Worm (Caenorhabditis elegans) whole organism, L1 larva: Measurements from ENCODE around the gene C37H5.13.

Source experiments
- C04F5.9 ChIP-seq: sonication (generic microtip); optimal IDR thresholded peaks from 2 replicates; lab custom pipeline; 2016; ENCODE audit warnings: missing genetic modification characterization, missing compliant biosample characterization
- C16A3.4 ChIP-seq: fragments of 150-350 bp; optimal IDR thresholded peaks from 2 replicates; lab custom pipeline; 2014; ENCODE audit warnings: missing biosample characterization, missing genetic modification characterization
- F16B12.6 ChIP-seq: fragments of 150-350 bp; optimal IDR thresholded peaks from 2 replicates; lab custom pipeline; 2014; ENCODE audit warnings: missing biosample characterization, missing genetic modification characterization
- aha-1 ChIP-seq: fragments of 150-350 bp; optimal IDR thresholded peaks from 2 replicates; lab custom pipeline; 2014; ENCODE audit warnings: missing biosample characterization, missing genetic modification characterization
- aly-2 ChIP-seq: fragments of 150-350 bp; optimal IDR thresholded peaks from 2 replicates; lab custom pipeline; 2014; ENCODE audit warnings: missing biosample characterization, missing genetic modification characterization
- ceh-82 ChIP-seq, 3 experiments: fragments of 150-350 bp in 1 of 3; sonication (generic microtip) in 2 of 3; optimal IDR thresholded peaks; 2 replicates each; lab custom pipeline; 2014 to 2017; ENCODE audit warnings: missing biosample characterization in 3 of 3, missing genetic modification characterization in 3 of 3
- ceh-90 ChIP-seq: sonication (generic microtip); optimal IDR thresholded peaks from 2 replicates; lab custom pipeline; 2016; ENCODE audit warnings: missing genetic modification characterization, missing compliant biosample characterization
- ces-1 ChIP-seq: fragments of 150-350 bp; optimal IDR thresholded peaks from 2 replicates; lab custom pipeline; 2014; ENCODE audit warnings: missing biosample characterization, missing genetic modification reagents, missing genetic modification characterization
- efl-3 ChIP-seq: fragments of 200-800 bp; sonication (Bioruptor generic); optimal IDR thresholded peaks from 2 replicates; lab custom pipeline; 2018; ENCODE audit warnings: mild to moderate bottlenecking, missing genetic modification characterization, missing compliant biosample characterization
- egl-13 ChIP-seq: sonication (generic microtip); optimal IDR thresholded peaks from 2 replicates; lab custom pipeline; 2016; ENCODE audit warnings: missing genotype, missing genetic modification reagents, missing genetic modification characterization, missing compliant biosample characterization
- elt-3 ChIP-seq, 6 experiments: fragments of 150-350 bp in 1 of 6; sonication (generic microtip); optimal IDR thresholded peaks; 2 replicates each; lab custom pipeline; 2017 to 2018; ENCODE audit warnings: missing biosample characterization in 6 of 6, missing genetic modification characterization in 6 of 6, inconsistent platforms in 1 of 6
- fkh-10 ChIP-seq: sonication (generic microtip); optimal IDR thresholded peaks from 2 replicates; lab custom pipeline; 2017; ENCODE audit warnings: missing biosample characterization, missing genetic modification reagents, missing genetic modification characterization
- fkh-4 ChIP-seq: sonication (generic microtip); optimal IDR thresholded peaks from 2 replicates; lab custom pipeline; 2016; ENCODE audit warnings: missing compliant biosample characterization, missing genetic modification characterization, borderline replicate concordance
- fkh-8 ChIP-seq: sonication (generic microtip); optimal IDR thresholded peaks from 2 replicates; lab custom pipeline; 2016; ENCODE audit warnings: mild to moderate bottlenecking, missing genetic modification characterization, missing compliant biosample characterization
- fos-1 ChIP-seq: fragments of 150-350 bp; optimal IDR thresholded peaks from 2 replicates; lab custom pipeline; 2014; ENCODE audit warnings: missing biosample characterization, missing genetic modification characterization
- grh-1 ChIP-seq: fragments of 200-800 bp; sonication (Bioruptor generic); IDR thresholded peaks from 2 replicates; pipeline ENCODE4 v1.3.6; 2022; ENCODE audit warnings: missing genetic modification reagents, missing genetic modification characterization, missing compliant biosample characterization
- hlh-17 ChIP-seq: fragments of 200-800 bp; sonication (Bioruptor generic); optimal IDR thresholded peaks from 2 replicates; lab custom pipeline; 2018; ENCODE audit warnings: missing genetic modification characterization, mild to moderate bottlenecking, missing compliant biosample characterization, moderate library complexity, borderline replicate concordance
- hlh-4 ChIP-seq: sonication (generic microtip); optimal IDR thresholded peaks from 2 replicates; lab custom pipeline; 2016; ENCODE audit warnings: mild to moderate bottlenecking, missing genetic modification characterization, missing compliant biosample characterization
- hpl-2 ChIP-seq: fragments of 150-350 bp; optimal IDR thresholded peaks from 2 replicates; lab custom pipeline; 2014; ENCODE audit warnings: missing biosample characterization, missing genetic modification reagents, missing genetic modification characterization
- irx-1 ChIP-seq: sonication (generic microtip); optimal IDR thresholded peaks from 2 replicates; lab custom pipeline; 2016; ENCODE audit warnings: missing genetic modification characterization, missing compliant biosample characterization
- isw-1 ChIP-seq: fragments of 200-800 bp; sonication (Bioruptor generic); IDR thresholded peaks from 2 replicates; pipeline ENCODE4 v1.3.6; 2022; ENCODE audit warnings: missing genetic modification characterization, missing compliant biosample characterization
- jun-1 ChIP-seq: fragments of 150-350 bp; optimal IDR thresholded peaks from 2 replicates; lab custom pipeline; 2014; ENCODE audit warnings: missing biosample characterization, missing genetic modification reagents, missing genetic modification characterization
- lin-13 ChIP-seq: fragments of 150-350 bp; optimal IDR thresholded peaks from 2 replicates; lab custom pipeline; 2014; ENCODE audit warnings: missing biosample characterization, missing genetic modification reagents, missing genetic modification characterization
- lin-35 ChIP-seq, 2 experiments: fragments of 150-350 bp; optimal IDR thresholded peaks; 2 replicates each; lab custom pipeline; 2014; ENCODE audit warnings: missing biosample characterization in 2 of 2, missing genetic modification characterization in 2 of 2, missing genetic modification reagents in 2 of 2
- lin-39 ChIP-seq: fragments of 150-350 bp; optimal IDR thresholded peaks from 2 replicates; lab custom pipeline; 2014; ENCODE audit warnings: missing biosample characterization, missing genetic modification reagents, missing genetic modification characterization
- lir-3 ChIP-seq: sonication (generic microtip); optimal IDR thresholded peaks from 2 replicates; lab custom pipeline; 2016; ENCODE audit warnings: mild to moderate bottlenecking, missing genetic modification characterization, moderate library complexity, missing compliant biosample characterization; ENCODE audit not compliant: poor library complexity
- mab-9 ChIP-seq: fragments of 200-800 bp; sonication (Bioruptor generic); IDR thresholded peaks from 2 replicates; pipeline ENCODE4 v1.3.6; 2022; ENCODE audit warnings: missing genetic modification reagents, missing genetic modification characterization, missing compliant biosample characterization
- mef-2 ChIP-seq: fragments of 150-350 bp; optimal IDR thresholded peaks from 2 replicates; lab custom pipeline; 2014; ENCODE audit warnings: missing biosample characterization, missing genetic modification characterization
- nhr-11 ChIP-seq: fragments of 150-350 bp; optimal IDR thresholded peaks from 2 replicates; lab custom pipeline; 2014; ENCODE audit warnings: missing biosample characterization, missing genetic modification characterization
- nhr-19 ChIP-seq: fragments of 200-800 bp; sonication (Bioruptor generic); conservative IDR thresholded peaks from 2 replicates; pipeline ENCODE4 v1.3.6; 2022; ENCODE audit warnings: missing genetic modification characterization, missing compliant biosample characterization
- nhr-20 ChIP-seq: sonication (generic microtip); optimal IDR thresholded peaks from 2 replicates; lab custom pipeline; 2016; ENCODE audit warnings: mild to moderate bottlenecking, missing genetic modification characterization, missing compliant biosample characterization
- nhr-47 ChIP-seq: sonication (generic microtip); optimal IDR thresholded peaks from 2 replicates; lab custom pipeline; 2016; ENCODE audit warnings: mild to moderate bottlenecking, missing genetic modification characterization, moderate library complexity, missing compliant biosample characterization
- nhr-71 ChIP-seq: sonication (generic microtip); optimal IDR thresholded peaks from 2 replicates; lab custom pipeline; 2016; ENCODE audit warnings: mild to moderate bottlenecking, missing genetic modification characterization, moderate library complexity, missing compliant biosample characterization
- nhr-76 ChIP-seq: sonication (generic microtip); optimal IDR thresholded peaks from 2 replicates; lab custom pipeline; 2017; ENCODE audit warnings: missing biosample characterization, missing genetic modification characterization
- nhr-77 ChIP-seq: fragments of 150-350 bp; optimal IDR thresholded peaks from 2 replicates; lab custom pipeline; 2014; ENCODE audit warnings: missing biosample characterization, missing genetic modification characterization
- nhr-84 ChIP-seq: sonication (generic microtip); optimal IDR thresholded peaks from 2 replicates; lab custom pipeline; 2017; ENCODE audit warnings: missing biosample characterization, missing genetic modification characterization
- nhr-85 ChIP-seq: sonication (generic microtip); peaks from one replicate; lab custom pipeline; 2016; ENCODE audit warnings: missing genetic modification characterization, inconsistent platforms, missing compliant biosample characterization
- nhr-90 ChIP-seq: sonication (generic microtip); optimal IDR thresholded peaks from 2 replicates; lab custom pipeline; 2016; ENCODE audit warnings: mild to moderate bottlenecking, missing genetic modification characterization, missing compliant biosample characterization; ENCODE audit not compliant: poor library complexity
- pag-3 ChIP-seq: sonication (generic microtip); optimal IDR thresholded peaks from 2 replicates; lab custom pipeline; 2017; ENCODE audit warnings: missing genetic modification characterization, mild to moderate bottlenecking, missing compliant biosample characterization, antibody characterized with exemption, borderline replicate concordance; ENCODE audit not compliant: insufficient read depth
- pax-3 ChIP-seq: fragments of 200-800 bp; sonication (Bioruptor generic); optimal IDR thresholded peaks from 2 replicates; lab custom pipeline; 2018; ENCODE audit warnings: mild to moderate bottlenecking, missing genetic modification characterization, moderate library complexity, missing compliant biosample characterization
- rnt-1 ChIP-seq: sonication (generic microtip); optimal IDR thresholded peaks from 2 replicates; lab custom pipeline; 2016; ENCODE audit warnings: mild to moderate bottlenecking, missing genetic modification characterization, moderate library complexity, missing compliant biosample characterization
- skn-1 ChIP-seq: fragments of 150-350 bp; optimal IDR thresholded peaks from 2 replicates; lab custom pipeline; 2014; ENCODE audit warnings: missing biosample characterization, missing genetic modification characterization
- snpc-4 ChIP-seq: fragments of 150-350 bp; optimal IDR thresholded peaks from 2 replicates; lab custom pipeline; 2014; ENCODE audit warnings: missing biosample characterization, missing genetic modification characterization
- snu-23 ChIP-seq: sonication (generic microtip); optimal IDR thresholded peaks from 2 replicates; lab custom pipeline; 2016; ENCODE audit warnings: missing genetic modification characterization, missing compliant biosample characterization
- swsn-7 ChIP-seq: sonication (generic microtip); optimal IDR thresholded peaks from 2 replicates; lab custom pipeline; 2016; ENCODE audit warnings: missing genetic modification characterization, missing compliant biosample characterization
- tlp-1 ChIP-seq: fragments of 150-350 bp; optimal IDR thresholded peaks from 2 replicates; lab custom pipeline; 2014; ENCODE audit warnings: missing biosample characterization, missing genetic modification characterization
- unc-30 ChIP-seq: sonication (generic microtip); optimal IDR thresholded peaks from 2 replicates; lab custom pipeline; 2017; ENCODE audit warnings: missing biosample characterization, missing genetic modification characterization
- unc-62 ChIP-seq: fragments of 150-350 bp; optimal IDR thresholded peaks from 2 replicates; lab custom pipeline; 2014; ENCODE audit warnings: missing biosample characterization, missing genetic modification reagents, missing genetic modification characterization
- unc-86 ChIP-seq: sonication (generic microtip); optimal IDR thresholded peaks from 2 replicates; lab custom pipeline; 2016; ENCODE audit warnings: missing genetic modification characterization, missing compliant biosample characterization
- unc-98 ChIP-seq: fragments of 200-800 bp; sonication (Bioruptor generic); IDR thresholded peaks from 2 replicates; pipeline ENCODE4 v1.3.6; 2022; ENCODE audit warnings: missing genetic modification characterization, missing compliant biosample characterization
- vab-15 ChIP-seq: sonication (generic microtip); optimal IDR thresholded peaks from 2 replicates; lab custom pipeline; 2017; ENCODE audit warnings: missing genotype, mild to moderate bottlenecking, missing genetic modification characterization, missing compliant biosample characterization
- xbp-1 ChIP-seq: sonication (generic microtip); optimal IDR thresholded peaks from 2 replicates; lab custom pipeline; 2016; ENCODE audit warnings: missing genetic modification characterization, missing compliant biosample characterization
- zag-1 ChIP-seq: fragments of 150-350 bp; optimal IDR thresholded peaks from 2 replicates; lab custom pipeline; 2014; ENCODE audit warnings: missing biosample characterization, missing genetic modification characterization
- zip-4 ChIP-seq: fragments of 200-800 bp; sonication (Bioruptor generic); optimal IDR thresholded peaks from 2 replicates; lab custom pipeline; 2018; ENCODE audit warnings: mild to moderate bottlenecking, missing genetic modification characterization, moderate library complexity, missing compliant biosample characterization

The C37H5.13 gene

DNA sequence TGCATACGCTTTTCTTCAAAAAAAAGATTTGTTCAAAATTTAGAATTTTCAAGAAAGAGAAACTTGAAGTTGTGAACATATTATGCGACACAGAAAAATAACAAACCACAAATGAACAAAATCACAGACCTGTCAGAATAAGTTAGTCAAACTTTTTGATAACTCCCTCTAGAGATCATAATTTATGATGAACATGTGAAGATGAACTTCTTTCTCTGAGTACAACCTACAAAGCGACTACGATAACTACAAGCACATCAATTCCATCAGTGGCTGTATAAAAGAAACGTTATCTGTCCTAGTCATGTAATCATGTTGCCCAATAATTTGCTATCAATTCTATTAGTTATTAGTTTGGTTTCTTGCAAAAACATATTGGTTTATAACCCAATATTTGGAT, 33.0 kb upstream of the C37H5.13 start, which contains the start of gene ugt-9:
Gene ugt-9 (plus strand): TSS at position 305 of the 400 bp plus-strand sequence.
- TF ChIP-seq mef-2 (tag; lab: Kevin White, UChicago) (no peak), fos-1 (no peak), fkh-8 (no peak), nhr-19 (GFP tag; lab: Robert Waterston, UW) (peak; percentile 36), nhr-11 (tag; lab: Kevin White, UChicago) (no peak), nhr-20 (tag; lab: Kevin White, UChicago) (peak; percentile 72), hlh-4 (tag; lab: Kevin White, UChicago) (no peak), ces-1 (GFP tag; lab: Kevin White, UChicago) (no peak), aha-1 (no peak), zip-4 (GFP tag; lab: Kevin White, UChicago) (no peak), egl-13 (tag; lab: Kevin White, UChicago) (no peak), elt-3 (tag; optimal IDR thresholded peaks at IDR 0.05; lab: Kevin White, UChicago) (peak in 3 of 6 experiments; percentile 58 to 84 (median 61)), C04F5.9 (tag; lab: Kevin White, UChicago) (no peak), C16A3.4 (no peak), unc-86 (no peak), tlp-1 (tag; lab: Kevin White, UChicago) (no peak), lin-13 (GFP tag; lab: Kevin White, UChicago) (no peak), unc-98 (GFP tag; lab: Robert Waterston, UW) (no peak), nhr-84 (tag; lab: Kevin White, UChicago) (no peak), skn-1 (tag; lab: Kevin White, UChicago) (no peak), unc-30 (tag; lab: Kevin White, UChicago) (no peak), zag-1 (tag; lab: Kevin White, UChicago) (no peak), nhr-77 (tag; lab: Kevin White, UChicago) (peak; percentile 22), pag-3 (tag; lab: Kevin White, UChicago) (no peak), snpc-4 (no peak), fkh-4 (tag; lab: Kevin White, UChicago) (no peak), nhr-71 (tag; lab: Kevin White, UChicago) (peak; percentile 57), hlh-17 (no peak), lir-3 (tag; lab: Kevin White, UChicago) (no peak), snu-23 (peak; percentile 34), ceh-82 (tag; optimal IDR thresholded peaks at IDR 0.05; lab: Kevin White, UChicago) (no peak), grh-1 (GFP tag; lab: Robert Waterston, UW) (no peak), vab-15 (no peak), F16B12.6 (tag; lab: Kevin White, UChicago) (no peak), swsn-7 (tag; lab: Kevin White, UChicago) (no peak), irx-1 (tag; lab: Kevin White, UChicago) (no peak), rnt-1 (no peak), nhr-90 (tag; lab: Kevin White, UChicago) (peak; percentile 39), hpl-2 (GFP tag; lab: Kevin White, UChicago) (no peak), nhr-76 (peak; percentile 77), fkh-10 (GFP tag; lab: Kevin White, UChicago) (no peak), pax-3 (tag; lab: Kevin White, UChicago) (no peak), lin-35 (GFP tag; optimal IDR thresholded peaks at IDR 0.05; lab: Kevin White, UChicago) (peak in 1 of 2 experiments; percentile 7), unc-62 (GFP tag; lab: Kevin White, UChicago) (no peak), ceh-90 (no peak), efl-3 (no peak), xbp-1 (tag; lab: Kevin White, UChicago) (no peak), mab-9 (GFP tag; lab: Robert Waterston, UW) (no peak), aly-2 (no peak), nhr-47 (tag; lab: Kevin White, UChicago) (no peak), isw-1 (no peak), nhr-85 (peak; percentile 84), lin-39 (tag; lab: Kevin White, UChicago) (no peak), jun-1 (tag; lab: Kevin White, UChicago) (no peak)
